Worm (Caenorhabditis elegans): ENCODE results near the gene cpsf-2.

cpsf-2 gene

ce11 chrV:7178843-7179242 is at the start of gene cpsf-2:
Gene cpsf-2, plus strand, starts transcription at chrV:7179172.
- peak; percentile 14 to 63 for TF ChIP-seq lsy-2 (tag; optimal IDR thresholded peaks at IDR 0.05)
- TF ChIP-seq ceh-8 (GFP tag; optimal IDR thresholded peaks at IDR 0.05): no peak
- no peak for TF ChIP-seq Y116A8C.19 (tag; optimal IDR thresholded peaks at IDR 0.05; ENCODE audit: borderline replicate concordance)
- TF ChIP-seq F16B12.6 (tag; optimal IDR thresholded peaks at IDR 0.05): peak; percentile 80
- peak in 1 of 2 experiments; percentile 36 for TF ChIP-seq lin-35 (GFP tag; optimal IDR thresholded peaks at IDR 0.05)
- no peak for TF ChIP-seq lin-39 (tag; optimal IDR thresholded peaks at IDR 0.05)
- TF ChIP-seq C04F5.9 (tag; optimal IDR thresholded peaks at IDR 0.05): no peak
- TF ChIP-seq tbx-2 (tag; optimal IDR thresholded peaks at IDR 0.05): peak; percentile 5
- TF ChIP-seq dpl-1 (GFP tag; optimal IDR thresholded peaks at IDR 0.05): peak in 2 of 3 experiments; percentile 28 to 55
- TF ChIP-seq snu-23 (GFP tag; optimal IDR thresholded peaks at IDR 0.05): peak; percentile 2
- TF ChIP-seq efl-1 (optimal IDR thresholded peaks at IDR 0.05): peak; percentile 32 to 37
- peak; percentile 7 to 50 for TF ChIP-seq efl-1 (GFP tag; optimal IDR thresholded peaks at IDR 0.05 in 1 of 2)

ce11 chrV:7129460-7129859 is 49.5 kb upstream of the cpsf-2 start, which contains the start of gene T01C4.8:
Gene T01C4.8, minus strand, starts transcription at chrV:7129560.
- no peak for TF ChIP-seq pax-3 (tag; optimal IDR thresholded peaks at IDR 0.05)
- no peak for TF ChIP-seq efl-1 (optimal IDR thresholded peaks at IDR 0.05)
- peak in 1 of 2 experiments; percentile 13 for TF ChIP-seq efl-1 (GFP tag; optimal IDR thresholded peaks at IDR 0.05 in 1 of 2)

- TF ChIP-seq mep-1 (tag; optimal IDR thresholded peaks at IDR 0.05): no peak
These were observed 48.0 kb upstream of the cpsf-2 start, which contains the start of gene srx-36 for ce11 chrV:7130974-7131373. Gene srx-36, minus strand, starts transcription at chrV:7131074.

DNA sequence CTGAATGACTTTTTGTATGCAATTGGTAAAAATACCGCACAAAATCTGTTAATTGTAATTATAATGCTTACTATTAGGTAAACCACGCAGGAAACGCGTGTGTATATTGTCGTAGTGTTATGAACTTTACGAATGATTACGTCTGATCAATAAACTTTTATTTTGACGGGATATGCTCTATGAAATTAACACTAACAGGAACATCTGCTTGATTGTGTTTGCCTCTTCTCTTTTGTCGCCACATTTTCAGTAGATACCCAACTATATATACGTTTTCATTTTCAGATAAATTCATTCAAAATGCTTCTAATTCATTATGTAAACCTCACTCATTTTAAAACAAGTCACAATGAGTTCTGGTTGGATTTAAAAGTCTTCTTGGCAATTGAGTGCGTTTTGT is 46.7 kb upstream of the cpsf-2 start, which contains the start of gene sre-10:
Gene sre-10 (plus strand): TSS at position 301 of the 400 bp plus-strand sequence.
- TF ChIP-seq nhr-90 (tag; optimal IDR thresholded peaks at IDR 0.05; ENCODE audit: poor library complexity): no peak
- no peak for TF ChIP-seq snu-23 (GFP tag; optimal IDR thresholded peaks at IDR 0.05)
- no peak for TF ChIP-seq sox-4 (tag; optimal IDR thresholded peaks at IDR 0.05)
- no peak for TF ChIP-seq nhr-77 (tag; optimal IDR thresholded peaks at IDR 0.05)
- no peak for TF ChIP-seq xbp-1 (tag; optimal IDR thresholded peaks at IDR 0.05)

ce11 chrV:7133963-7134362 is 45.0 kb upstream of the cpsf-2 start, which contains the start of gene F10D2.16:
Gene F10D2.16, plus strand, starts transcription at chrV:7134263.
- no peak for TF ChIP-seq fkh-10 (GFP tag; optimal IDR thresholded peaks at IDR 0.05)
- no peak for TF ChIP-seq efl-1 (optimal IDR thresholded peaks at IDR 0.05)
- TF ChIP-seq efl-1 (GFP tag; optimal IDR thresholded peaks at IDR 0.05 in 1 of 2): peak in 1 of 2 experiments; percentile 39
- no peak for TF ChIP-seq nhr-47 (tag; optimal IDR thresholded peaks at IDR 0.05)

DNA sequence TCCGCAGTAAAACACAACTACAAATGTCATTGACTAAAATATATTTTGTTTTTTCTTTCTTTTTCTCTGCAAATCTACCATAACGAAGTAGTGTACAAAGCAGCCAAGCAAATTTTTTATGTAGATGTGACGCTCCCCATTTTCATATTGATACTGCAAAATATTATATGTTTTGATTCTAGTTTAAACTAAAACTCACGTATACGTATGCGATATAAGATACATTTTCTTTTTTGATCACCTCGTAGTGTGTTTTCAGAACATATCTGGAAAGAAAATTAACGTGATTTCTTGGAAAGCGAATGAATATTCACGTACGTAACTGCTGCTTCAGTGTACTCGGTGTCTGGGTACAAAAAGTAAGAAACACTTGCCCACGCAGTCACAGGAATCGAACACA is 42.1 kb upstream of the cpsf-2 start:
- TF ChIP-seq hpl-2 (GFP tag; optimal IDR thresholded peaks at IDR 0.05) (no peak), pax-3 (tag; optimal IDR thresholded peaks at IDR 0.05) (no peak), egl-27 (tag; optimal IDR thresholded peaks at IDR 0.05) (no peak), snpc-4 (tag; optimal IDR thresholded peaks at IDR 0.05) (no peak), mep-1 (tag; optimal IDR thresholded peaks at IDR 0.05) (no peak), egl-13 (tag; optimal IDR thresholded peaks at IDR 0.05) (no peak), efl-3 (GFP tag; optimal IDR thresholded peaks at IDR 0.05) (no peak), alr-1 (tag; optimal IDR thresholded peaks at IDR 0.05; ENCODE audit: borderline replicate concordance) (no peak), blmp-1 (tag; optimal IDR thresholded peaks at IDR 0.05) (no peak), nhr-76 (tag; optimal IDR thresholded peaks at IDR 0.05) (no peak), nhr-12 (tag; optimal IDR thresholded peaks at IDR 0.05) (no peak), nhr-47 (tag; optimal IDR thresholded peaks at IDR 0.05) (no peak), isw-1 (GFP tag; IDR thresholded peaks at IDR 0.05) (no peak), zag-1 (tag; optimal IDR thresholded peaks at IDR 0.05) (no peak), nhr-77 (tag; optimal IDR thresholded peaks at IDR 0.05) (no peak), skn-1 (tag; optimal IDR thresholded peaks at IDR 0.05) (no peak), grh-1 (GFP tag; IDR thresholded peaks at IDR 0.05) (no peak), nhr-237 (tag; optimal IDR thresholded peaks at IDR 0.05) (no peak)
